Fruit fly (Drosophila melanogaster) whole organism, embryonic: ENCODE results near the gene Rbp1-like.

Experiments
- Atf-2 ChIP-seq: fragments of 200-800 bp; sonication (Bioruptor generic); optimal IDR thresholded peaks from 2 replicates; lab custom pipeline; 2016; ENCODE audit warnings: missing biosample characterization, missing genetic modification characterization
- Bteb2 ChIP-seq: fragments of 200-800 bp; sonication (Bioruptor generic); optimal IDR thresholded peaks from 2 replicates; lab custom pipeline; 2016; ENCODE audit warnings: missing biosample characterization, missing genetic modification characterization
- CG10267 ChIP-seq: fragments of 200-800 bp; sonication (Bioruptor generic); optimal IDR thresholded peaks from 2 replicates; lab custom pipeline; 2018; ENCODE audit warnings: missing biosample characterization, mild to moderate bottlenecking, missing genetic modification characterization, moderate library complexity
- CG10979 ChIP-seq: fragments of 200-800 bp; sonication (Bioruptor generic); optimal IDR thresholded peaks from 2 replicates; lab custom pipeline; 2018; ENCODE audit warnings: missing biosample characterization, mild to moderate bottlenecking, missing genetic modification characterization, moderate library complexity
- CG15011 ChIP-seq: fragments of 200-800 bp; sonication (Bioruptor generic); optimal IDR thresholded peaks from 3 replicates; lab custom pipeline; 2018; ENCODE audit warnings: missing biosample characterization, mild to moderate bottlenecking, missing genetic modification characterization
- CG15479 ChIP-seq: fragments of 200-800 bp; sonication (Bioruptor generic); optimal IDR thresholded peaks from 3 replicates; lab custom pipeline; 2019; ENCODE audit warnings: missing biosample characterization, mild to moderate bottlenecking, missing genetic modification characterization, moderate library complexity
- CG1647 ChIP-seq: fragments of 200-800 bp; sonication (Bioruptor generic); optimal IDR thresholded peaks from 3 replicates; lab custom pipeline; 2016; ENCODE audit warnings: missing biosample characterization, missing genetic modification characterization
- CG16779 ChIP-seq: fragments of 200-800 bp; sonication (Bioruptor generic); IDR thresholded peaks from 2 replicates; pipeline ENCODE4 v1.3.6; 2022; ENCODE audit warnings: missing biosample characterization, missing genetic modification characterization
- CG17361 ChIP-seq: fragments of 200-800 bp; sonication (Bioruptor generic); IDR thresholded peaks from 3 replicates; pipeline ENCODE4 v1.3.6; 2022; ENCODE audit warnings: missing biosample characterization, missing genetic modification characterization
- CG18262 ChIP-seq: fragments of 200-800 bp; optimal IDR thresholded peaks from 3 replicates; lab custom pipeline; 2019; ENCODE audit warnings: missing biosample characterization, mild to moderate bottlenecking, missing genetic modification characterization, moderate library complexity
- CG1832 ChIP-seq: fragments of 200-800 bp; sonication (Bioruptor generic); optimal IDR thresholded peaks from 2 replicates; lab custom pipeline; 2017; ENCODE audit warnings: missing biosample characterization, mild to moderate bottlenecking, missing genetic modification characterization, inconsistent platforms
- CG2199 ChIP-seq: fragments of 200-800 bp; sonication (Bioruptor generic); IDR thresholded peaks from 3 replicates; pipeline ENCODE4 v1.3.6; 2022; ENCODE audit warnings: missing biosample characterization, missing genetic modification characterization
- CG30020 ChIP-seq: fragments of 200-800 bp; optimal IDR thresholded peaks from 2 replicates; lab custom pipeline; 2019; ENCODE audit warnings: missing biosample characterization, mild to moderate bottlenecking, missing genetic modification characterization, moderate library complexity
- CG30431 ChIP-seq: fragments of 200-800 bp; sonication (Bioruptor generic); optimal IDR thresholded peaks from 2 replicates; lab custom pipeline; 2017; ENCODE audit warnings: missing biosample characterization, missing genetic modification characterization
- CG31365 ChIP-seq: fragments of 200-800 bp; sonication (Bioruptor generic); optimal IDR thresholded peaks from 2 replicates; lab custom pipeline; 2018; ENCODE audit warnings: missing biosample characterization, mild to moderate bottlenecking, missing genetic modification characterization
- CG34422 ChIP-seq: fragments of 200-800 bp; sonication (Bioruptor generic); IDR thresholded peaks from 3 replicates; pipeline ENCODE4 v1.3.6; 2022; ENCODE audit warnings: missing biosample characterization, missing genetic modification characterization
- CG3838 ChIP-seq: fragments of 200-800 bp; sonication (Bioruptor generic); optimal IDR thresholded peaks from 3 replicates; lab custom pipeline; 2016; ENCODE audit warnings: missing biosample characterization, missing genetic modification characterization
- CG42726 ChIP-seq: fragments of 200-800 bp; sonication (Bioruptor generic); IDR thresholded peaks from 2 replicates; pipeline ENCODE4 v1.3.6; 2022; ENCODE audit warnings: missing biosample characterization, missing genetic modification characterization; ENCODE audit not compliant: partially characterized antibody
- CG7987 ChIP-seq: fragments of 200-800 bp; sonication (Bioruptor generic); optimal IDR thresholded peaks from 2 replicates; lab custom pipeline; 2018; ENCODE audit warnings: missing biosample characterization, mild to moderate bottlenecking, missing genetic modification characterization, moderate library complexity
- CG8290 ChIP-seq, 3 experiments: fragments of 200-800 bp; sonication (Bioruptor generic); optimal IDR thresholded peaks; 2 replicates each; lab custom pipeline; 2016 to 2019; ENCODE audit warnings: missing biosample characterization in 3 of 3, missing genetic modification characterization in 3 of 3, mild to moderate bottlenecking in 2 of 3, moderate library complexity in 1 of 3
- CG8388 ChIP-seq: fragments of 200-800 bp; sonication (Bioruptor generic); optimal IDR thresholded peaks from 2 replicates; lab custom pipeline; 2019; ENCODE audit warnings: missing biosample characterization, mild to moderate bottlenecking, missing genetic modification characterization, moderate library complexity
- CG9797 ChIP-seq: fragments of 200-800 bp; sonication (Bioruptor generic); optimal IDR thresholded peaks from 3 replicates; lab custom pipeline; 2018; ENCODE audit warnings: missing biosample characterization, mild to moderate bottlenecking, missing genetic modification characterization
- CG9817 ChIP-seq: fragments of 200-800 bp; sonication (Bioruptor generic); optimal IDR thresholded peaks from 2 replicates; lab custom pipeline; 2018; ENCODE audit warnings: missing biosample characterization, mild to moderate bottlenecking, missing genetic modification characterization, moderate library complexity
- Dad ChIP-seq: fragments of 200-800 bp; sonication (Bioruptor generic); optimal IDR thresholded peaks from 3 replicates; lab custom pipeline; 2016; ENCODE audit warnings: missing biosample characterization, missing genetic modification characterization
- Dek ChIP-seq: fragments of 200-800 bp; sonication (Bioruptor generic); optimal IDR thresholded peaks from 3 replicates; lab custom pipeline; 2019; ENCODE audit warnings: missing biosample characterization, mild to moderate bottlenecking, missing genetic modification characterization, moderate library complexity
- E2f1 ChIP-seq: fragments of 200-800 bp; sonication (Bioruptor generic); IDR thresholded peaks from 2 replicates; pipeline ENCODE4 v1.3.6; 2022; ENCODE audit warnings: missing biosample characterization, missing genetic modification characterization
- Ets97D ChIP-seq: fragments of 200-800 bp; sonication (Bioruptor generic); optimal IDR thresholded peaks from 3 replicates; lab custom pipeline; 2016; ENCODE audit warnings: missing biosample characterization, missing genetic modification characterization
- Fer1 ChIP-seq: fragments of 200-800 bp; sonication (Bioruptor generic); optimal IDR thresholded peaks from 2 replicates; lab custom pipeline; 2017; ENCODE audit warnings: missing biosample characterization, mild to moderate bottlenecking, missing genetic modification characterization
- Hr39 ChIP-seq: fragments of >200 bp; optimal IDR thresholded peaks from 2 replicates; lab custom pipeline; 2017
- Meics ChIP-seq: fragments of 200-800 bp; sonication (Bioruptor generic); optimal IDR thresholded peaks from 2 replicates; lab custom pipeline; 2017; ENCODE audit warnings: missing biosample characterization, mild to moderate bottlenecking, missing genetic modification characterization
- NfI ChIP-seq: fragments of 200-800 bp; sonication (Bioruptor generic); optimal IDR thresholded peaks from 3 replicates; lab custom pipeline; 2018; ENCODE audit warnings: missing biosample characterization, mild to moderate bottlenecking, missing genetic modification characterization, moderate library complexity
- Oaz ChIP-seq: fragments of 200-800 bp; sonication (Bioruptor generic); IDR thresholded peaks from 2 replicates; pipeline ENCODE4 v1.3.6; 2022; ENCODE audit warnings: missing biosample characterization, missing genetic modification characterization
- TFAM ChIP-seq: fragments of 200-800 bp; sonication (Bioruptor generic); optimal IDR thresholded peaks from 2 replicates; lab custom pipeline; 2017; ENCODE audit warnings: missing biosample characterization, missing genetic modification characterization, inconsistent platforms
- Vsx1 ChIP-seq: fragments of 200-800 bp; sonication (Bioruptor generic); optimal IDR thresholded peaks from 2 replicates; lab custom pipeline; 2017; ENCODE audit warnings: missing biosample characterization, mild to moderate bottlenecking, missing genetic modification characterization, missing genetic modification reagents
- bbx ChIP-seq: fragments of 200-800 bp; sonication (Bioruptor generic); IDR thresholded peaks from 2 replicates; pipeline ENCODE4 v1.3.6; 2022; ENCODE audit warnings: missing biosample characterization, missing genetic modification characterization; ENCODE audit not compliant: partially characterized antibody
- dati ChIP-seq: fragments of 200-800 bp; sonication (Bioruptor generic); IDR thresholded peaks from 2 replicates; pipeline ENCODE4 v1.3.6; 2022; ENCODE audit warnings: missing biosample characterization, missing genetic modification characterization
- eve ChIP-seq, 2 experiments: fragments of >200 bp; optimal IDR thresholded peaks; 2 replicates each; lab custom pipeline; 2017; ENCODE audit warnings: missing biosample characterization in 2 of 2, missing genetic modification characterization in 2 of 2
- grau ChIP-seq: fragments of 200-800 bp; optimal IDR thresholded peaks from 3 replicates; lab custom pipeline; 2019; ENCODE audit warnings: missing biosample characterization, mild to moderate bottlenecking, missing genetic modification characterization, moderate library complexity
- gsb ChIP-seq: fragments of 200-800 bp; sonication (Bioruptor generic); IDR thresholded peaks from 2 replicates; pipeline ENCODE4 v1.3.6; 2022; ENCODE audit warnings: missing biosample characterization, missing genetic modification characterization
- h ChIP-seq: fragments of >200 bp; optimal IDR thresholded peaks from 2 replicates; lab custom pipeline; 2017
- ham ChIP-seq: fragments of 200-800 bp; sonication (Bioruptor generic); IDR thresholded peaks from 2 replicates; pipeline ENCODE4 v1.3.6; 2022; ENCODE audit warnings: missing biosample characterization, missing genetic modification characterization
- lab ChIP-seq: fragments of 200-800 bp; sonication (Bioruptor generic); optimal IDR thresholded peaks from 3 replicates; lab custom pipeline; 2017; ENCODE audit warnings: missing biosample characterization, missing genetic modification characterization, mild to moderate bottlenecking, moderate library complexity, missing genetic modification reagents
- onecut ChIP-seq: fragments of 200-800 bp; sonication (Bioruptor generic); IDR thresholded peaks from 2 replicates; pipeline ENCODE4 v1.3.6; 2022; ENCODE audit warnings: missing biosample characterization, missing genetic modification characterization
- pita ChIP-seq: fragments of 200-800 bp; sonication (Bioruptor generic); optimal IDR thresholded peaks from 2 replicates; lab custom pipeline; 2017; ENCODE audit warnings: missing biosample characterization, mild to moderate bottlenecking, missing genetic modification characterization
- shn ChIP-seq: fragments of 200-800 bp; sonication (Bioruptor generic); optimal IDR thresholded peaks from 3 replicates; lab custom pipeline; 2016; ENCODE audit warnings: missing biosample characterization, missing genetic modification characterization
- sima ChIP-seq: fragments of 200-800 bp; sonication (Bioruptor generic); optimal IDR thresholded peaks from 2 replicates; lab custom pipeline; 2016; ENCODE audit warnings: missing biosample characterization, missing genetic modification characterization
- slou ChIP-seq: fragments of 200-800 bp; sonication (Bioruptor generic); optimal IDR thresholded peaks from 3 replicates; lab custom pipeline; 2016; ENCODE audit warnings: missing biosample characterization, missing genetic modification characterization
- sna ChIP-seq: fragments of 200-800 bp; sonication (Bioruptor generic); IDR thresholded peaks from 2 replicates; pipeline ENCODE4 v1.3.6; 2022; ENCODE audit warnings: missing biosample characterization, missing genetic modification characterization; ENCODE audit not compliant: partially characterized antibody
- sr ChIP-seq: fragments of 200-800 bp; sonication (Bioruptor generic); IDR thresholded peaks from 3 replicates; pipeline ENCODE4 v1.3.6; 2022; ENCODE audit warnings: missing biosample characterization, missing genetic modification characterization
- tx ChIP-seq: fragments of 200-800 bp; sonication (Bioruptor generic); optimal IDR thresholded peaks from 2 replicates; lab custom pipeline; 2016; ENCODE audit warnings: missing biosample characterization, missing genetic modification characterization
- unpg ChIP-seq: fragments of 200-800 bp; sonication (Bioruptor generic); optimal IDR thresholded peaks from 3 replicates; lab custom pipeline; 2018; ENCODE audit warnings: missing biosample characterization, mild to moderate bottlenecking, missing genetic modification characterization, moderate library complexity
- wor ChIP-seq: fragments of 200-800 bp; sonication (Bioruptor generic); IDR thresholded peaks from 2 replicates; pipeline ENCODE4 v1.3.6; 2022; ENCODE audit warnings: missing biosample characterization, missing genetic modification characterization

Rbp1-like gene

DNA sequence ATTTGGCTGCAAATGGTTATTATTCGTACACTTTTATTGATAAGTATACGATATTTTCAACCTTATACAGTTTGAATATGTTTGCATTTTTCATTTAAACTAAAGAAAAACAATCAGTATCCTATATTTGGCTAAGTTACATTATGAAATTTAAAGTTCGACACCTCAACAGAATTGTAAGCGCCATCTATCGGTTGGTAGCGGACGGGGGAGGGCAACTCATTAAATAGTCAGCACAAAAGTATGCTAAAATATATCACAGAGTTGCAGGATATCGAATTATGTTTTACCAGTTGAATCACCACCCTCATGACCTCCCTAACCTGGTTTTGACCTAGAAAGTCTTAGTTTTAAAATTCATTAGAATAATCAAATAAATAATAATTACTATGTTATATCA is 16.6 kb upstream of the Rbp1-like start (continued):
- peak; percentile 2 for TF ChIP-seq CG10267 (tag; lab: Kevin White, UChicago)
- no peak for TF ChIP-seq CG34422
- TF ChIP-seq dati (GFP tag; lab: Robert Waterston, UW), result no peak
- TF ChIP-seq CG15479 (GFP tag; lab: Kevin White, UChicago), result no peak
- no peak for TF ChIP-seq wor (GFP tag; lab: Robert Waterston, UW)
- TF ChIP-seq CG16779, result no peak
- no peak for TF ChIP-seq sr (GFP tag; lab: Robert Waterston, UW)
- TF ChIP-seq Dad, result no peak
- no peak for TF ChIP-seq Fer1
- no peak for TF ChIP-seq tx (GFP tag; lab: Kevin White, UChicago)
- peak; percentile 1 for TF ChIP-seq CG7987 (GFP tag; lab: Kevin White, UChicago)
- TF ChIP-seq CG30020 (tag; lab: Kevin White, UChicago), result no peak
- TF ChIP-seq onecut (GFP tag; lab: Robert Waterston, UW), result peak; percentile 6; the same call in 1 of the 2 replicates
- TF ChIP-seq Vsx1 (GFP tag; lab: Kevin White, UChicago), result no peak
- TF ChIP-seq Dek (tag; lab: Kevin White, UChicago), result no peak
- TF ChIP-seq E2f1 (GFP tag; lab: Robert Waterston, UW), result no peak
- peak; percentile 9 for TF ChIP-seq lab (GFP tag; lab: Kevin White, UChicago)
- TF ChIP-seq CG30431 (GFP tag; lab: Kevin White, UChicago), result no peak
- peak; percentile 24; the same call in 1 of the 3 replicates for TF ChIP-seq CG17361
- TF ChIP-seq CG10979 (tag; lab: Kevin White, UChicago), result peak; percentile 2
- no peak for TF ChIP-seq CG9797
- TF ChIP-seq unpg (GFP tag; lab: Kevin White, UChicago), result no peak
- no peak for TF ChIP-seq CG3838 (GFP tag; lab: Kevin White, UChicago)
- peak; percentile 4 for TF ChIP-seq CG18262 (tag; lab: Kevin White, UChicago)
- TF ChIP-seq NfI (GFP tag; lab: Kevin White, UChicago), result no peak
- no peak for TF ChIP-seq CG8388
- TF ChIP-seq CG2199 (GFP tag; lab: Robert Waterston, UW), result peak; percentile 10; the same call in 1 of the 3 replicates
- no peak for TF ChIP-seq Ets97D
- TF ChIP-seq Hr39 (lab: Kevin White, UChicago), result no peak
- peak; percentile 32 for TF ChIP-seq pita
- no peak for TF ChIP-seq CG1647 (GFP tag; lab: Kevin White, UChicago)
- no peak for TF ChIP-seq ham
- no peak for TF ChIP-seq eve (GFP tag; optimal IDR thresholded peaks at IDR 0.05; lab: Kevin White, UChicago)
- TF ChIP-seq Bteb2 (GFP tag; lab: Kevin White, UChicago), result no peak
- no peak for TF ChIP-seq CG15011 (GFP tag; lab: Kevin White, UChicago)
- TF ChIP-seq Meics (GFP tag; lab: Kevin White, UChicago), result peak; percentile 13
- TF ChIP-seq h (lab: Kevin White, UChicago), result no peak
- no peak for TF ChIP-seq CG42726 (GFP tag; lab: Robert Waterston, UW)
- TF ChIP-seq sima (GFP tag; lab: Kevin White, UChicago), result no peak
- TF ChIP-seq sna (GFP tag; lab: Robert Waterston, UW), result no peak
- TF ChIP-seq CG9817 (tag; lab: Kevin White, UChicago), result no peak
- TF ChIP-seq TFAM, result no peak
- TF ChIP-seq CG8290 (GFP tag; optimal IDR thresholded peaks at IDR 0.05; lab: Kevin White, UChicago), result no peak
- TF ChIP-seq CG8290 (tag; optimal IDR thresholded peaks at IDR 0.05; lab: Kevin White, UChicago), result no peak
- no peak for TF ChIP-seq CG1832
- TF ChIP-seq CG31365 (tag; lab: Kevin White, UChicago), result no peak
- no peak for TF ChIP-seq Oaz
- no peak for TF ChIP-seq gsb
- no peak for TF ChIP-seq grau (tag; lab: Kevin White, UChicago)
- TF ChIP-seq bbx (GFP tag; lab: Robert Waterston, UW), result no peak
- no peak for TF ChIP-seq slou (GFP tag; lab: Kevin White, UChicago)
- no peak for TF ChIP-seq shn (GFP tag; lab: Kevin White, UChicago)
- TF ChIP-seq Atf-2 (GFP tag; lab: Kevin White, UChicago), result no peak
